Fruit fly (Drosophila melanogaster) whole organism, embryonic: Measurements from ENCODE around the gene LUBEL.

Source experiments
- CG12104 ChIP-seq: fragments of 200-800 bp; sonication (Bioruptor generic); optimal IDR thresholded peaks from 3 replicates; lab custom pipeline; 2016; ENCODE audit warnings: missing biosample characterization, missing genetic modification characterization
- CG13775 ChIP-seq: fragments of 200-800 bp; sonication (Bioruptor generic); optimal IDR thresholded peaks from 3 replicates; lab custom pipeline; 2017; ENCODE audit warnings: missing biosample characterization, mild to moderate bottlenecking, missing genetic modification characterization
- CG1647 ChIP-seq: fragments of 200-800 bp; sonication (Bioruptor generic); optimal IDR thresholded peaks from 3 replicates; lab custom pipeline; 2016; ENCODE audit warnings: missing biosample characterization, missing genetic modification characterization
- CG17359 ChIP-seq: fragments of 200-800 bp; sonication (Bioruptor generic); optimal IDR thresholded peaks from 3 replicates; lab custom pipeline; 2018; ENCODE audit warnings: missing biosample characterization, mild to moderate bottlenecking, missing genetic modification characterization, moderate library complexity
- CG17802 ChIP-seq: fragments of 200-800 bp; sonication (Bioruptor generic); optimal IDR thresholded peaks from 2 replicates; lab custom pipeline; 2018; ENCODE audit warnings: missing biosample characterization, mild to moderate bottlenecking, missing genetic modification characterization, moderate library complexity
- CG31441 ChIP-seq: fragments of 200-800 bp; sonication (Bioruptor generic); IDR thresholded peaks from 2 replicates; pipeline ENCODE4 v1.3.6; 2022; ENCODE audit warnings: missing biosample characterization, missing genetic modification characterization
- CG3726 ChIP-seq: fragments of 200-800 bp; sonication (Bioruptor generic); IDR thresholded peaks from 3 replicates; pipeline ENCODE4, ENCODE4 v1.3.6; 2022; ENCODE audit warnings: missing biosample characterization, missing genetic modification characterization
- CG4617 ChIP-seq: fragments of 200-800 bp; sonication (Bioruptor generic); optimal IDR thresholded peaks from 3 replicates; lab custom pipeline; 2016; ENCODE audit warnings: missing biosample characterization, missing genetic modification characterization, borderline replicate concordance
- CG4730 ChIP-seq: fragments of 200-800 bp; sonication (Bioruptor generic); IDR thresholded peaks from 2 replicates; pipeline ENCODE4 v1.3.6; 2022; ENCODE audit warnings: missing biosample characterization, missing genetic modification characterization
- CG6791 ChIP-seq: fragments of 200-800 bp; sonication (Bioruptor generic); IDR thresholded peaks from 3 replicates; pipeline ENCODE4 v1.3.6; 2022; ENCODE audit warnings: missing biosample characterization, missing genetic modification characterization; ENCODE audit not compliant: partially characterized antibody
- CG8089 ChIP-seq: fragments of 200-800 bp; sonication (Bioruptor generic); optimal IDR thresholded peaks from 3 replicates; lab custom pipeline; 2016; ENCODE audit warnings: missing biosample characterization, missing genetic modification characterization
- CG8290 ChIP-seq, 3 experiments: fragments of 200-800 bp; sonication (Bioruptor generic); optimal IDR thresholded peaks; 2 replicates each; lab custom pipeline; 2016 to 2019; ENCODE audit warnings: missing biosample characterization in 3 of 3, missing genetic modification characterization in 3 of 3, mild to moderate bottlenecking in 2 of 3, moderate library complexity in 1 of 3
- CG9932 ChIP-seq: fragments of 200-800 bp; sonication (Bioruptor generic); IDR thresholded peaks from 2 replicates; pipeline ENCODE4 v1.3.6; 2022; ENCODE audit warnings: missing biosample characterization, missing genetic modification characterization
- Deaf1 ChIP-seq: fragments of 200-800 bp; optimal IDR thresholded peaks from 3 replicates; lab custom pipeline; 2019; ENCODE audit warnings: missing biosample characterization, mild to moderate bottlenecking, missing genetic modification characterization, moderate library complexity
- Doc2 ChIP-seq: fragments of 200-800 bp; sonication (Bioruptor generic); IDR thresholded peaks from 2 replicates; pipeline ENCODE4 v1.3.6; 2022; ENCODE audit warnings: missing biosample characterization, missing genetic modification characterization
- ERR ChIP-seq: fragments of 200-800 bp; sonication (Bioruptor generic); optimal IDR thresholded peaks from 2 replicates; lab custom pipeline; 2016; ENCODE audit warnings: missing biosample characterization, missing genetic modification characterization
- Ets65A ChIP-seq: fragments of 200-800 bp; sonication (Bioruptor generic); peaks from one replicate; lab custom pipeline; 2016; ENCODE audit warnings: missing biosample characterization, missing genetic modification characterization
- Hr3 ChIP-seq: fragments of 200-800 bp; sonication (Bioruptor generic); optimal IDR thresholded peaks from 3 replicates; lab custom pipeline; 2016; ENCODE audit warnings: missing biosample characterization, missing genetic modification characterization
- Hr51 ChIP-seq, 2 experiments: fragments of 200-800 bp; sonication (Bioruptor generic); optimal IDR thresholded peaks; 2 replicates in 1 of 2; 3 replicates in 1 of 2; lab custom pipeline; 2016 to 2018; ENCODE audit warnings: missing biosample characterization in 2 of 2, missing genetic modification characterization in 2 of 2, mild to moderate bottlenecking in 1 of 2, moderate library complexity in 1 of 2
- Lpt ChIP-seq: fragments of >200 bp; optimal IDR thresholded peaks from 2 replicates; lab custom pipeline; 2018; ENCODE audit warnings: missing biosample characterization, missing genetic modification characterization
- MESR4 ChIP-seq: fragments of 200-800 bp; sonication (Bioruptor generic); optimal IDR thresholded peaks from 2 replicates; lab custom pipeline; 2018; ENCODE audit warnings: missing biosample characterization, mild to moderate bottlenecking, missing genetic modification characterization, moderate library complexity
- Mad ChIP-seq: fragments of 200-800 bp; sonication (Bioruptor generic); optimal IDR thresholded peaks from 2 replicates; lab custom pipeline; 2016; ENCODE audit warnings: missing biosample characterization, missing genetic modification characterization
- Mrtf ChIP-seq: fragments of 200-800 bp; sonication (Bioruptor generic); IDR thresholded peaks from 3 replicates; pipeline ENCODE4 v1.3.6; 2022; ENCODE audit warnings: missing biosample characterization, missing genetic modification characterization
- Myb ChIP-seq: fragments of 200-800 bp; sonication (Bioruptor generic); optimal IDR thresholded peaks from 2 replicates; lab custom pipeline; 2016; ENCODE audit warnings: missing biosample characterization, missing genetic modification characterization
- Opbp ChIP-seq: fragments of 200-800 bp; sonication (Bioruptor generic); IDR thresholded peaks from 3 replicates; pipeline ENCODE4 v1.3.6; 2022; ENCODE audit warnings: missing biosample characterization, missing genetic modification characterization; ENCODE audit not compliant: partially characterized antibody
- Poxn ChIP-seq: fragments of 200-800 bp; sonication (Bioruptor generic); IDR thresholded peaks from 2 replicates; pipeline ENCODE4 v1.3.6; 2022; ENCODE audit warnings: missing biosample characterization, missing genetic modification characterization
- Rfx ChIP-seq: fragments of 200-800 bp; sonication (Bioruptor generic); IDR thresholded peaks from 2 replicates; pipeline ENCODE4 v1.3.6; 2022; ENCODE audit warnings: missing biosample characterization, missing genetic modification characterization
- amos ChIP-seq: fragments of 200-800 bp; sonication (Bioruptor generic); IDR thresholded peaks from 2 replicates; pipeline ENCODE4 v1.3.6; 2022; ENCODE audit warnings: missing biosample characterization, missing genetic modification characterization; ENCODE audit not compliant: partially characterized antibody
- bigmax ChIP-seq: fragments of 200-800 bp; sonication (Bioruptor generic); optimal IDR thresholded peaks from 2 replicates; lab custom pipeline; 2018; ENCODE audit warnings: missing biosample characterization, mild to moderate bottlenecking, missing genetic modification characterization
- cato ChIP-seq: fragments of 200-800 bp; sonication (Bioruptor generic); optimal IDR thresholded peaks from 2 replicates; lab custom pipeline; 2016; ENCODE audit warnings: missing biosample characterization, missing genetic modification characterization, borderline replicate concordance
- esg ChIP-seq: fragments of 200-800 bp; sonication (Bioruptor generic); conservative IDR thresholded peaks from 2 replicates; pipeline ENCODE4 v1.3.6; 2022; ENCODE audit warnings: missing biosample characterization, missing genetic modification characterization
- exex ChIP-seq: fragments of 200-800 bp; sonication (Bioruptor generic); optimal IDR thresholded peaks from 4 replicates; lab custom pipeline; 2018; ENCODE audit warnings: missing biosample characterization, mild to moderate bottlenecking, missing genetic modification characterization, moderate library complexity
- fd3F ChIP-seq: fragments of 200-800 bp; sonication (Bioruptor generic); optimal IDR thresholded peaks from 2 replicates; lab custom pipeline; 2018; ENCODE audit warnings: missing biosample characterization, mild to moderate bottlenecking, missing genetic modification characterization, moderate library complexity
- fu2 ChIP-seq: fragments of 200-800 bp; sonication (Bioruptor generic); optimal IDR thresholded peaks from 2 replicates; lab custom pipeline; 2016; ENCODE audit warnings: missing biosample characterization, missing genetic modification characterization
- h ChIP-seq: fragments of >200 bp; optimal IDR thresholded peaks from 2 replicates; lab custom pipeline; 2017
- hkb ChIP-seq, 2 experiments: fragments of 200-800 bp in 1 of 2; fragments of >200 bp in 1 of 2; sonication (Bioruptor generic) in 1 of 2; IDR thresholded peaks in 1 of 2; optimal IDR thresholded peaks in 1 of 2; 2 replicates each; pipeline versions ENCODE4 v1.3.6 to Lab custom; 2017 to 2022; ENCODE audit warnings: missing biosample characterization in 1 of 2, missing genetic modification characterization in 1 of 2
- jing ChIP-seq: fragments of 200-800 bp; sonication (Bioruptor generic); optimal IDR thresholded peaks from 2 replicates; lab custom pipeline; 2018; ENCODE audit warnings: missing biosample characterization, mild to moderate bottlenecking, missing genetic modification characterization
- lilli ChIP-seq: fragments of 200-800 bp; sonication (Bioruptor generic); optimal IDR thresholded peaks from 3 replicates; lab custom pipeline; 2016; ENCODE audit warnings: missing biosample characterization, missing genetic modification characterization
- nerfin-2 ChIP-seq: fragments of 200-800 bp; sonication (Bioruptor generic); IDR thresholded peaks from 2 replicates; pipeline ENCODE4 v1.3.6; 2022; ENCODE audit warnings: missing biosample characterization, missing genetic modification characterization; ENCODE audit not compliant: partially characterized antibody
- nom ChIP-seq: fragments of 200-800 bp; sonication (Bioruptor generic); optimal IDR thresholded peaks from 2 replicates; lab custom pipeline; 2017; ENCODE audit warnings: missing biosample characterization, missing genetic modification characterization, mild to moderate bottlenecking, moderate library complexity, missing genetic modification reagents
- pb ChIP-seq: fragments of 200-800 bp; sonication (Bioruptor generic); optimal IDR thresholded peaks from 3 replicates; lab custom pipeline; 2016; ENCODE audit warnings: missing biosample characterization, missing genetic modification characterization
- psq ChIP-seq: fragments of 200-800 bp; sonication (Bioruptor generic); optimal IDR thresholded peaks from 2 replicates; lab custom pipeline; 2017; ENCODE audit warnings: missing biosample characterization, missing genetic modification characterization
- sc ChIP-seq, 3 experiments: fragments of >200 bp in 2 of 3; fragments of 200-800 bp in 1 of 3; sonication (Bioruptor generic) in 1 of 3; optimal IDR thresholded peaks; 2 replicates in 2 of 3; 3 replicates in 1 of 3; lab custom pipeline; 2017; ENCODE audit warnings: mild to moderate bottlenecking in 1 of 3, missing biosample characterization in 1 of 3, missing genetic modification characterization in 1 of 3, missing genetic modification reagents in 1 of 3
- schlank ChIP-seq: fragments of 200-800 bp; sonication (Bioruptor generic); optimal IDR thresholded peaks from 2 replicates; lab custom pipeline; 2018; ENCODE audit warnings: missing biosample characterization, mild to moderate bottlenecking, missing genetic modification characterization
- shn ChIP-seq: fragments of 200-800 bp; sonication (Bioruptor generic); optimal IDR thresholded peaks from 3 replicates; lab custom pipeline; 2016; ENCODE audit warnings: missing biosample characterization, missing genetic modification characterization
- ssp ChIP-seq: fragments of 200-800 bp; sonication (Bioruptor generic); IDR thresholded peaks from 2 replicates; pipeline ENCODE4 v1.3.6; 2022; ENCODE audit warnings: missing biosample characterization, missing genetic modification characterization
- tgo ChIP-seq: fragments of 200-800 bp; sonication (Bioruptor generic); IDR thresholded peaks from 3 replicates; pipeline ENCODE4 v1.3.6; 2022; ENCODE audit warnings: missing biosample characterization, missing genetic modification characterization
- toy ChIP-seq: fragments of 200-800 bp; sonication (Bioruptor generic); IDR thresholded peaks from 2 replicates; pipeline ENCODE4 v1.3.6; 2022; ENCODE audit warnings: missing biosample characterization, missing genetic modification characterization
- unc-4 ChIP-seq: fragments of 200-800 bp; sonication (Bioruptor generic); IDR thresholded peaks from 2 replicates; pipeline ENCODE4 v1.3.6; 2022; ENCODE audit warnings: missing biosample characterization, missing genetic modification characterization; ENCODE audit not compliant: partially characterized antibody
- z ChIP-seq: fragments of 200-800 bp; sonication (Bioruptor generic); IDR thresholded peaks from 3 replicates; pipeline ENCODE4 v1.3.6; 2022; ENCODE audit warnings: missing biosample characterization, missing genetic modification characterization

Gene LUBEL

dm6 chr2L:6787973-6788368 lies 15.4 kb upstream of the LUBEL start (continued):
- no peak for TF ChIP-seq CG4730
- TF ChIP-seq bigmax (GFP tag; lab: Kevin White, UChicago): no peak
- no peak for TF ChIP-seq CG3726 (GFP tag; lab: Robert Waterston, UW)
- TF ChIP-seq ssp (GFP tag; lab: Robert Waterston, UW): no peak; the same call in 1 of the 2 replicates
- TF ChIP-seq hkb (optimal IDR thresholded peaks at IDR 0.05; lab: Kevin White, UChicago): no peak
- peak; percentile 48; the same call in 1 of the 2 replicates for TF ChIP-seq hkb (GFP tag; IDR thresholded peaks at IDR 0.05; lab: Robert Waterston, UW)
- TF ChIP-seq unc-4 (GFP tag; lab: Robert Waterston, UW): no peak
- no peak for TF ChIP-seq CG6791 (GFP tag; lab: Robert Waterston, UW)
- TF ChIP-seq Opbp (GFP tag; lab: Robert Waterston, UW): no peak
- peak; percentile 12 for TF ChIP-seq Mad (GFP tag; lab: Kevin White, UChicago)
- TF ChIP-seq psq (GFP tag; lab: Kevin White, UChicago): no peak
- no peak for TF ChIP-seq h
- peak; percentile 68 for TF ChIP-seq CG17359
- TF ChIP-seq CG4617 (GFP tag; lab: Kevin White, UChicago): no peak
- TF ChIP-seq esg (GFP tag; lab: Robert Waterston, UW): no peak
- TF ChIP-seq Rfx: no peak; the same call in 1 of the 2 replicates
- peak; percentile 36 for TF ChIP-seq fd3F (GFP tag; lab: Kevin White, UChicago)
- TF ChIP-seq amos: no peak
- peak; percentile 2 for TF ChIP-seq CG12104 (GFP tag; lab: Kevin White, UChicago)
- peak; percentile 41 for TF ChIP-seq shn
- no peak for TF ChIP-seq tgo
- peak; percentile 50 for TF ChIP-seq fu2 (GFP tag; lab: Kevin White, UChicago)
- peak; percentile 45 for TF ChIP-seq jing (GFP tag; lab: Kevin White, UChicago)
- TF ChIP-seq CG8089 (GFP tag; lab: Kevin White, UChicago): peak; percentile 12
- TF ChIP-seq Myb (GFP tag; lab: Kevin White, UChicago): peak; percentile 20
- TF ChIP-seq Hr3 (GFP tag; lab: Kevin White, UChicago): peak; percentile 13
- TF ChIP-seq MESR4: no peak
- no peak for TF ChIP-seq CG8290 (GFP tag; optimal IDR thresholded peaks at IDR 0.05; lab: Kevin White, UChicago)
- no peak for TF ChIP-seq CG8290 (tag; optimal IDR thresholded peaks at IDR 0.05; lab: Kevin White, UChicago)
- TF ChIP-seq Mrtf (GFP tag; lab: Robert Waterston, UW): 0 out of 3 replicates have a peak, but pooled peaks have one; percentile 36
- peak; percentile 29 for TF ChIP-seq CG13775 (GFP tag; lab: Kevin White, UChicago)
- no peak for TF ChIP-seq pb (GFP tag; lab: Kevin White, UChicago)
- peak; percentile 71 for TF ChIP-seq Deaf1 (tag; lab: Kevin White, UChicago)
- TF ChIP-seq schlank: no peak
- peak; percentile 2 for TF ChIP-seq cato (GFP tag; lab: Kevin White, UChicago)
- peak in 1 of 2 experiments; percentile 63 for TF ChIP-seq Hr51 (GFP tag; optimal IDR thresholded peaks at IDR 0.05; lab: Kevin White, UChicago)
- TF ChIP-seq sc (optimal IDR thresholded peaks at IDR 0.05; lab: Kevin White, UChicago): no peak
- TF ChIP-seq sc (GFP tag; optimal IDR thresholded peaks at IDR 0.05; lab: Kevin White, UChicago): peak; percentile 65
- TF ChIP-seq Lpt (GFP tag; lab: Kevin White, UChicago): no peak
- no peak for TF ChIP-seq Poxn (GFP tag; lab: Robert Waterston, UW)
- peak; percentile 41 for TF ChIP-seq CG17802
- TF ChIP-seq CG1647: peak; percentile 38
- TF ChIP-seq Doc2 (GFP tag; lab: Robert Waterston, UW): no peak
- TF ChIP-seq z (GFP tag; lab: Robert Waterston, UW): no peak
- TF ChIP-seq exex (tag; lab: Kevin White, UChicago): no peak
- no peak for TF ChIP-seq lilli (GFP tag; lab: Kevin White, UChicago)
- peak; percentile 44 for TF ChIP-seq CG9932 (GFP tag; lab: Robert Waterston, UW)
- no peak for TF ChIP-seq toy (GFP tag; lab: Robert Waterston, UW)
- no peak for TF ChIP-seq nom (GFP tag; lab: Kevin White, UChicago)
- peak; percentile 67 for TF ChIP-seq CG31441 (GFP tag; lab: Robert Waterston, UW)
- TF ChIP-seq nerfin-2 (GFP tag; lab: Robert Waterston, UW): no peak
- peak; percentile 91 for TF ChIP-seq Ets65A (GFP tag; lab: Kevin White, UChicago)
- no peak for TF ChIP-seq ERR (GFP tag; lab: Kevin White, UChicago)
